Fruit fly (Drosophila melanogaster): Measurements from ENCODE around the gene CG42337.

CG42337 gene

DNA sequence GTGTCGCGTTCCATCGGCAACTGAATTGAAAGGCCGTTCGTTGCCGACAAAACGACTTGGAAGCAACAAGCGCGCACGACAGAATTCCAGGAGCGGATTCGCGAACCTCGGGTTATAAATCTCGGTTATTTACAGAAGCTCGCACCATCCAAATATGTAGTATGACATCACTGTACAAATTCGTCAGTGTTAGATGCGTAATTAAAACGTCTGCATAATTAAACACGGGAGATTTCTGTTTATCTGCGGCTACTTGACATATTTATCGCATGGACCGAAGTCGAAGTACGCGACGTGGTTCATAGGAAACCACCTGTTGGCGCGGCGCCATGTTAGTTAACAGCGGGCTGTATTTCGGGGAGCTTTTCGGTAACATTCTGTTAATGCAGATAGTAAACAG lies 21.3 kb downstream of the CG42337 start, which contains the start of gene Ac78C (continued):
- TF ChIP-seq net (GFP tag; optimal IDR thresholded peaks at IDR 0.05) (peak; percentile 87), CG4318 (GFP tag; optimal IDR thresholded peaks at IDR 0.05) (peak; percentile 82), CG6808 (GFP tag; optimal IDR thresholded peaks at IDR 0.05) (peak; percentile 73), achi (GFP tag; optimal IDR thresholded peaks at IDR 0.05) (peak; percentile 84), lz (GFP tag; optimal IDR thresholded peaks at IDR 0.05) (peak; percentile 87), CG7368 (GFP tag; optimal IDR thresholded peaks at IDR 0.05) (peak; percentile 89), CG31627 (GFP tag; optimal IDR thresholded peaks at IDR 0.05) (peak; percentile 86), CG8319 (GFP tag; optimal IDR thresholded peaks at IDR 0.05) (peak; percentile 82), CG6163 (GFP tag; IDR thresholded peaks at IDR 0.05) (peak; percentile 92), Sox102F (GFP tag; optimal IDR thresholded peaks at IDR 0.05) (peak; percentile 81), CG34406 (GFP tag; optimal IDR thresholded peaks at IDR 0.05) (peak; percentile 75), CG6276 (GFP tag; optimal IDR thresholded peaks at IDR 0.05) (peak; percentile 87), fd85E (GFP tag; optimal IDR thresholded peaks at IDR 0.05) (peak; percentile 67), CG10669 (GFP tag; optimal IDR thresholded peaks at IDR 0.05) (peak; percentile 79), eg (GFP tag; IDR thresholded peaks at IDR 0.05) (peak; percentile 91), CG11902 (GFP tag; optimal IDR thresholded peaks at IDR 0.05) (peak; percentile 94), Gug (GFP tag; IDR thresholded peaks at IDR 0.05) (peak; percentile 90)

DNA sequence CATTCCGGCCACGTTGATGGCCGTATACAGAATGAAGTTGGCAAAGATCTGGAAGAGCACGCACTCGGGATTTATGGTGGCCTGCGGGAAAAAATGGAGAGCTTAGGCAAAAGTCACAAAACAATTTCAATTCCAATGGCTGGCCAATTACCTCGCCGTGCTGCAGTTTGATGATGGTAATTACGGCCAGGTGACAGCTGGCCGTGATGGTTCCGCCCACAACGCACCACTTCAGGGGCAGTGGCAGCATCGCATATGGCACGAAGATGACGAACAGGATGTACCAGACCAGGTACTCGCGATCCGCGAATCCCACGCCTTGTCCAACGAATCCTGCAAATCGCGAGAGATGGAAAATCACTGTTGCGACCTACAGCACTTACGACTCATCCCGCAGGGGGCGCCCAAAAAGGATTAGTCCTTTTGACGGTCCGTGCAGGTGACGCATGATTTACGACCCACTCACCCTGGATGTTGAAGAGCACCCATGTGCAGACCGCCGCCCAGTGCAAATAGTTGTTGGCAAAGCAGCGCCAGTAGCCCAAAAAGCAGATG lies 47.2 kb downstream of the CG42337 start:
- TF ChIP-seq fd59A (GFP tag; optimal IDR thresholded peaks at IDR 0.05) (no peak), Met (GFP tag; optimal IDR thresholded peaks at IDR 0.05) (no peak), CG11762 (GFP tag; optimal IDR thresholded peaks at IDR 0.05; ENCODE audit: insufficient read depth) (no peak), svp (GFP tag) (no peak), CG8319 (GFP tag; optimal IDR thresholded peaks at IDR 0.05) (no peak), Eip78C (GFP tag) (no peak), CG15336 (GFP tag; IDR thresholded peaks at IDR 0.05) (no peak)

DNA sequence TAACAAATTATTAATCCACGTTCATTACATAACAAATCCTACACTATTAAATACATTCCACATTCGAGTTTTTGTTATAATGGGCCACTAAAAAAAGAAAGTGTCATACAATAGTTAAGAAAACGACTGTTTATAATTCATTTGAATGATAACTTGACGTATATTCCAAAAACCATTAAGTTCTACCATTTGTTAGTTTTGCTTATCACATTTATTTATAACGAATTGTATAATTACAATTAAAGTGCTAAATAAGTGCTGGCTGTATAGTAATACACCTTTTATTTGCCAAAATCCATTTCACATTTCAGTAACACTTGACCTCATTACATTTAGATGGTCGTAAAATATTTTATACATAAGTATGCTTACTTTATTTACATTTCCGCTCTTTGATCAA lies 56.9 kb downstream of the CG42337 start, which contains the start of gene CG10565:
Gene CG10565, minus strand, starts transcription at position 101 of the 400 bp plus-strand sequence.
- TF ChIP-seq pdm3 (GFP tag; optimal IDR thresholded peaks at IDR 0.05) (no peak), Ets96B (tag; optimal IDR thresholded peaks at IDR 0.05) (no peak), Blimp-1 (GFP tag; optimal IDR thresholded peaks at IDR 0.05) (no peak), Smox (GFP tag; optimal IDR thresholded peaks at IDR 0.05) (no peak), CG6854 (GFP tag; optimal IDR thresholded peaks at IDR 0.05) (no peak), Hr38 (GFP tag; optimal IDR thresholded peaks at IDR 0.05) (no peak), CG31627 (GFP tag; optimal IDR thresholded peaks at IDR 0.05) (no peak), lz (GFP tag; optimal IDR thresholded peaks at IDR 0.05) (no peak), Hr39 (GFP tag; optimal IDR thresholded peaks at IDR 0.05) (no peak), CG11902 (GFP tag; optimal IDR thresholded peaks at IDR 0.05) (no peak), CG7368 (GFP tag; optimal IDR thresholded peaks at IDR 0.05) (no peak)

DNA sequence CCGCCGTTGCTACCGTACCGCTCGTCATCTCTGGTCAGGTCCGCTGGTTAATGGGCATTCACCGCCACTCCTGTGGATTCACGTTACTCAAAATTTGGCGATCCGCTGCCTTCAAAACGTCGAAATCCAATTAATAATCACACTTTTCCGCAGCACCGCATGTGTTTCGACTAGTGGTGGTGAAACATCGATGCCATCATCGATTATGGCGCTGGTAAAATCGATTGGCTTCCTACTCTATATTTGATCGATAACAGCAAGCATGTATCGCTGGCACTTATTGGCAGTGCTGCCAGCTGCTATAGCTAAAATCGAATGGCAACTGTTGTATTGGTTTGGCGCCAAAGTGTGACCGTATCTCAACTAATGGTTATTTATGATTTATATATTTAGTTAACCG lies 57.3 kb downstream of the CG42337 start:
- TF ChIP-seq acj6 (GFP tag; optimal IDR thresholded peaks at IDR 0.05) = no peak
- TF ChIP-seq CG6808 (GFP tag; optimal IDR thresholded peaks at IDR 0.05) = peak; percentile 96
- peak; percentile 29 for TF ChIP-seq Hr39 (GFP tag; optimal IDR thresholded peaks at IDR 0.05)
